Worm (Caenorhabditis elegans) whole organism, young adult: ENCODE results near the gene fbxc-21.

ENCODE experiments used
- B0035.1 ChIP-seq: sonication (generic microtip); optimal IDR thresholded peaks from 2 replicates; lab custom pipeline; 2016; ENCODE audit warnings: missing genetic modification characterization, mild to moderate bottlenecking, missing compliant biosample characterization, missing genotype, missing genetic modification reagents
- C06A6.2 ChIP-seq: fragments of 200-800 bp; sonication (Bioruptor generic); conservative IDR thresholded peaks from 2 replicates; pipeline ENCODE4 v1.3.6; 2022; ENCODE audit warnings: missing genetic modification characterization, missing compliant biosample characterization
- F57C9.4 ChIP-seq: sonication (generic microtip); optimal IDR thresholded peaks from 2 replicates; lab custom pipeline; 2017; ENCODE audit warnings: mild to moderate bottlenecking, missing genetic modification characterization, missing compliant biosample characterization
- T26A5.8 ChIP-seq: sonication (generic microtip); optimal IDR thresholded peaks from 2 replicates; lab custom pipeline; 2016; ENCODE audit warnings: missing genetic modification characterization, missing compliant biosample characterization
- Y53G8AR.9 ChIP-seq: fragments of 200-800 bp; sonication (Bioruptor generic); conservative IDR thresholded peaks from 2 replicates; pipeline ENCODE4 v1.3.6; 2022; ENCODE audit warnings: missing genetic modification reagents, missing genetic modification characterization, missing compliant biosample characterization
- Y56A3A.18 ChIP-seq: fragments of 200-800 bp; sonication (Bioruptor generic); IDR thresholded peaks from 2 replicates; pipeline ENCODE4 v1.3.6; 2022; ENCODE audit warnings: missing genetic modification reagents, missing genetic modification characterization, missing compliant biosample characterization
- Y79H2A.3 ChIP-seq: fragments of 200-800 bp; sonication (Bioruptor generic); conservative IDR thresholded peaks from 2 replicates; pipeline ENCODE4 v1.3.6; 2022; ENCODE audit warnings: missing genetic modification reagents, missing genetic modification characterization, missing compliant biosample characterization
- ama-1 ChIP-seq, 3 experiments: fragments of 150-350 bp in 1 of 3; sonication (generic microtip) in 2 of 3; optimal IDR thresholded peaks; 2 replicates each; lab custom pipeline; 2014 to 2018; ENCODE audit warnings: missing biosample characterization in 2 of 3, missing genetic modification characterization in 2 of 3, missing genetic modification reagents in 2 of 3
- attf-3 ChIP-seq: fragments of 200-800 bp; sonication (Bioruptor generic); conservative IDR thresholded peaks from 2 replicates; pipeline ENCODE4 v1.3.6; 2022; ENCODE audit warnings: missing genetic modification reagents, missing genetic modification characterization, missing compliant biosample characterization
- attf-5 ChIP-seq: fragments of 200-800 bp; sonication (Bioruptor generic); optimal IDR thresholded peaks from 2 replicates; lab custom pipeline; 2018; ENCODE audit warnings: mild to moderate bottlenecking, missing genetic modification characterization, missing compliant biosample characterization
- bed-2 ChIP-seq: fragments of 200-800 bp; sonication (Bioruptor generic); IDR thresholded peaks from 2 replicates; pipeline ENCODE4 v1.3.6; 2022; ENCODE audit warnings: missing genetic modification reagents, missing genetic modification characterization, missing compliant biosample characterization
- ccch-3 ChIP-seq: fragments of 200-800 bp; sonication (Bioruptor generic); optimal IDR thresholded peaks from 2 replicates; lab custom pipeline; 2018; ENCODE audit warnings: mild to moderate bottlenecking, missing genetic modification characterization, missing compliant biosample characterization
- cebp-2 ChIP-seq: fragments of 200-800 bp; sonication (Bioruptor generic); IDR thresholded peaks from 2 replicates; pipeline ENCODE4 v1.3.6; 2022; ENCODE audit warnings: missing genetic modification characterization, missing compliant biosample characterization
- ceh-58 ChIP-seq: fragments of 200-800 bp; sonication (Bioruptor generic); IDR thresholded peaks from 2 replicates; pipeline ENCODE4 v1.3.6; 2022; ENCODE audit warnings: missing genetic modification characterization, missing compliant biosample characterization
- ceh-79 ChIP-seq: sonication (generic microtip); optimal IDR thresholded peaks from 2 replicates; lab custom pipeline; 2017; ENCODE audit warnings: mild to moderate bottlenecking, missing genetic modification characterization, missing compliant biosample characterization
- ceh-91 ChIP-seq: fragments of 200-800 bp; sonication (Bioruptor generic); IDR thresholded peaks from 2 replicates; pipeline ENCODE4 v1.3.6; 2022; ENCODE audit warnings: missing genetic modification reagents, missing genetic modification characterization, missing compliant biosample characterization
- die-1 ChIP-seq: sonication (generic microtip); optimal IDR thresholded peaks from 2 replicates; lab custom pipeline; 2016; ENCODE audit warnings: missing genotype, mild to moderate bottlenecking, missing genetic modification characterization, missing compliant biosample characterization
- dpff-1 ChIP-seq: sonication (generic microtip); optimal IDR thresholded peaks from 2 replicates; lab custom pipeline; 2017; ENCODE audit warnings: mild to moderate bottlenecking, missing genetic modification characterization, missing compliant biosample characterization
- ekl-4 ChIP-seq: fragments of 200-800 bp; sonication (Bioruptor generic); IDR thresholded peaks from 2 replicates; pipeline ENCODE4 v1.3.6; 2022; ENCODE audit warnings: missing genetic modification reagents, missing genetic modification characterization, missing compliant biosample characterization
- him-1 ChIP-seq: sonication (generic microtip); optimal IDR thresholded peaks from 2 replicates; lab custom pipeline; 2016; ENCODE audit warnings: missing genotype, missing genetic modification reagents, missing genetic modification characterization, missing compliant biosample characterization
- hlh-26 ChIP-seq: fragments of 200-800 bp; sonication (Bioruptor generic); conservative IDR thresholded peaks from 2 replicates; pipeline ENCODE4 v1.3.6; 2022; ENCODE audit warnings: missing genetic modification reagents, missing genetic modification characterization, missing compliant biosample characterization
- lin-26 ChIP-seq: fragments of 200-800 bp; sonication (Bioruptor generic); IDR thresholded peaks from 2 replicates; pipeline ENCODE4 v1.3.6; 2022; ENCODE audit warnings: missing genetic modification reagents, missing genetic modification characterization, missing compliant biosample characterization
- lin-35 ChIP-seq, 3 experiments: fragments of 150-350 bp in 2 of 3; sonication (generic microtip) in 1 of 3; optimal IDR thresholded peaks; 2 replicates each; lab custom pipeline; 2014 to 2018; ENCODE audit warnings: missing biosample characterization in 3 of 3, missing genetic modification characterization in 3 of 3, missing genetic modification reagents in 3 of 3
- lsy-27 ChIP-seq: sonication (generic microtip); optimal IDR thresholded peaks from 2 replicates; lab custom pipeline; 2017; ENCODE audit warnings: missing genetic modification characterization, mild to moderate bottlenecking, missing compliant biosample characterization, antibody characterized with exemption, missing genotype, borderline replicate concordance; ENCODE audit not compliant: insufficient read depth
- madf-6 ChIP-seq: fragments of 200-800 bp; sonication (Bioruptor generic); IDR thresholded peaks from 2 replicates; pipeline ENCODE4 v1.3.6; 2022; ENCODE audit warnings: missing genetic modification reagents, missing genetic modification characterization, missing compliant biosample characterization
- nfya-1 ChIP-seq: sonication (generic microtip); optimal IDR thresholded peaks from 2 replicates; lab custom pipeline; 2017; ENCODE audit warnings: antibody characterized with exemption, missing compliant biosample characterization, missing genetic modification characterization, borderline replicate concordance; ENCODE audit not compliant: insufficient read depth
- nhr-120 ChIP-seq: fragments of 200-800 bp; sonication (Bioruptor generic); IDR thresholded peaks from 2 replicates; pipeline ENCODE4 v1.3.6; 2022; ENCODE audit warnings: missing genetic modification characterization, missing compliant biosample characterization
- nhr-179 ChIP-seq: sonication (generic microtip); optimal IDR thresholded peaks from 2 replicates; lab custom pipeline; 2016; ENCODE audit warnings: mild to moderate bottlenecking, missing genetic modification characterization, missing compliant biosample characterization
- nhr-27 ChIP-seq: fragments of 200-800 bp; sonication (Bioruptor generic); optimal IDR thresholded peaks from 2 replicates; lab custom pipeline; 2018; ENCODE audit warnings: mild to moderate bottlenecking, missing genetic modification characterization, moderate library complexity, missing compliant biosample characterization
- tbx-9 ChIP-seq: sonication (generic microtip); optimal IDR thresholded peaks from 2 replicates; lab custom pipeline; 2016; ENCODE audit warnings: borderline replicate concordance, missing genetic modification characterization, inconsistent platforms, missing compliant biosample characterization
- tlf-1 ChIP-seq: fragments of 200-800 bp; sonication (Bioruptor generic); optimal IDR thresholded peaks from 2 replicates; lab custom pipeline; 2018; ENCODE audit warnings: mild to moderate bottlenecking, missing genetic modification characterization, missing compliant biosample characterization

Gene fbxc-21

ce11 chrII:1653397-1653796, 39.3 kb downstream of the fbxc-21 start, which contains the start of gene fbxb-15 (continued):
- TF ChIP-seq ccch-3 (GFP tag; lab: Kevin White, UChicago), result no peak

DNA sequence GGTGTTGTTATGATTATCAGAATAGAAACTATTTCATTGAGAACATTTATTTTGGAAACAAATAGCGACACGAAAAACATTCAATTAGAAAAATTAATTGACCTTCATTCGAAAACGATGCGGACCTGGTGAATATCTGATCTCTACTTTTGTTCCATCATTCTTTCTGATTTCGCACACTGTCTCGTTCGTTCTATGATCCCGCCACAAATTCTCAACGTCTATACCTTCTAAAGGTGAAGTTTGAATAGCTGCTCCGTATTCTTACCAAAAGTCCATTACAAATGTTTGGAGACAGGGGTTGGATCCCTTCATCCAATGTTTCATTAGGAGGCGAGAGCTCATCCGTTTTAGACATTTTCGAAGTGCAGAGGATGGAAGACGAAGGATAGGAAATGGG, 40.9 kb downstream of the fbxc-21 start, which contains the start of gene fbxb-16:
Gene fbxb-16, minus strand, starts transcription at position 101 of the 400 bp plus-strand sequence.
- TF ChIP-seq nhr-179 (tag; lab: Kevin White, UChicago), result no peak
- no peak for TF ChIP-seq tlf-1
- no peak for TF ChIP-seq nhr-120 (GFP tag; lab: Robert Waterston, UW)
- no peak for TF ChIP-seq ama-1 (optimal IDR thresholded peaks at IDR 0.05; lab: Kevin White, UChicago)
- no peak for TF ChIP-seq ama-1 (GFP tag; optimal IDR thresholded peaks at IDR 0.05; lab: Kevin White, UChicago)
- TF ChIP-seq him-1, result no peak
- no peak for TF ChIP-seq B0035.1 (tag; lab: Kevin White, UChicago)
- no peak for TF ChIP-seq ceh-91 (GFP tag; lab: Robert Waterston, UW)
- no peak for TF ChIP-seq die-1 (tag; lab: Kevin White, UChicago)
- TF ChIP-seq hlh-26 (GFP tag; lab: Robert Waterston, UW), result no peak

- no peak for TF ChIP-seq Y56A3A.18 (GFP tag; lab: Robert Waterston, UW)
- no peak for TF ChIP-seq lsy-27 (tag; lab: Kevin White, UChicago)
- no peak for TF ChIP-seq Y79H2A.3 (GFP tag; lab: Robert Waterston, UW)
- no peak for TF ChIP-seq dpff-1
- no peak for TF ChIP-seq attf-5 (GFP tag; lab: Kevin White, UChicago)
- TF ChIP-seq cebp-2 (GFP tag; lab: Robert Waterston, UW), result no peak
- no peak for TF ChIP-seq nhr-27 (tag; lab: Kevin White, UChicago)
- TF ChIP-seq tlf-1, result no peak
- no peak for TF ChIP-seq tbx-9 (tag; lab: Kevin White, UChicago)
- TF ChIP-seq ceh-58 (GFP tag; lab: Robert Waterston, UW), result no peak
- TF ChIP-seq nfya-1, result no peak
- TF ChIP-seq lin-35 (GFP tag; optimal IDR thresholded peaks at IDR 0.05; lab: Kevin White, UChicago), result no peak
- no peak for TF ChIP-seq madf-6 (GFP tag; lab: Robert Waterston, UW)
- TF ChIP-seq ceh-79 (tag; lab: Kevin White, UChicago), result no peak
- TF ChIP-seq ekl-4 (GFP tag; lab: Robert Waterston, UW), result no peak
- TF ChIP-seq Y53G8AR.9 (GFP tag; lab: Robert Waterston, UW), result no peak
Measured at ce11 chrII:1650502-1650901, 42.2 kb downstream of the fbxc-21 start, which contains the start of gene fbxb-20. Gene fbxb-20 (minus strand): TSS chrII:1650602.

DNA sequence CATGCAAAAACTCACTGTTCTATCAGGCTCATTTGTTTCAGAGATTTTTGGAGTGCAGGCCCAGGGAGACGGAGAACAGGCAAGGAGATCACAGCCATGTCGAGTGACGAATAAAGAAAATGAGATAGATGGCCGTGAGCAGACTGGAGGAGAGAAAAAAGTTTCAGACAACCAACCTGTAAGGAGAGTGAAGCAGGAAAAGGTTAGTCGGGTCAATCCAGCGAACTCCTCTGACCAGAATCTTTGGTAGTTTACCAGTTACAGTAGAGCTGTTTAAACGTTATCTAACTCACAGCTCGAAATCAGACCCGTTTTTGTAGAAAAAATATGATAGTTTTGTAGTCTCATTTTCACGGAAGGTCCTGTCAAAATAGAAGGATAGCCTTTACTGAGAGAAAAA, 44.0 kb downstream of the fbxc-21 start, which contains the start of gene fbxb-21:
Gene fbxb-21, minus strand, starts transcription at position 101 of the 400 bp plus-strand sequence.
- TF ChIP-seq bed-2 (GFP tag; lab: Robert Waterston, UW), result no peak
- TF ChIP-seq T26A5.8 (tag; lab: Kevin White, UChicago), result no peak
- TF ChIP-seq F57C9.4 (tag; lab: Kevin White, UChicago), result no peak
- TF ChIP-seq lin-26 (GFP tag; lab: Robert Waterston, UW), result no peak
- TF ChIP-seq die-1 (tag; lab: Kevin White, UChicago), result no peak
- no peak for TF ChIP-seq C06A6.2
- TF ChIP-seq, all 124 proteins: peak for 0

DNA sequence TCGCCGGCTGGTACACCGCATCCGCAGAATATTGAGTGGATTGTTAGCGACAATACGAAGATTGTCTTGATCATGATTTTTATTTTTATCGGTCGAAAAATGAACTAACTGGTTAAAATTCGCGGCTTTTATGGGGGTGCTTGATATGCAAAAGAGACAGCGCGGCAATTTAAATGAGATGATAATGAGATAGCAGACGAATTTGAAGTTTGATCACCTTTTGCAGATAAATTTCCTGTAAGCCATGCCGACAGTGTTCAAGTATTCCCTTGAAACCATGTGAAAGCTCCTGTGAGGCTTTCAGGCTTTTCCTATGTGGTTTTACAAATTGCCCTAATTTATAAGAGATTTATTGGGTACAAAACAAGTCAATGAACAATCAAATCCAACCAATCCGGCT, 46.5 kb downstream of the fbxc-21 start, which contains the start of gene ZC204.17:
Gene ZC204.17, minus strand, starts transcription at position 101 of the 400 bp plus-strand sequence.
- TF ChIP-seq attf-3 (GFP tag; lab: Robert Waterston, UW), result no peak
